Fruit fly (Drosophila melanogaster) whole organism: ENCODE results near the gene Or65a.

Experiments
- CG8478 ChIP-seq: fragments of >200 bp; optimal IDR thresholded peaks from 2 replicates; lab custom pipeline; 2018; ENCODE audit warnings: inconsistent platforms
- psq ChIP-seq: fragments of >200 bp; optimal IDR thresholded peaks from 2 replicates; lab custom pipeline; 2017

dm6 chr3L:6342253-6342652 lies 21.8 kb downstream of the Or65a start:
- TF ChIP-seq psq (lab: Kevin White, UChicago) = no peak
- TF ChIP-seq CG8478 = no peak
